Fruit fly (Drosophila melanogaster) whole organism, embryonic: ENCODE measurements around the gene Tsp5D.

Experiments used
- CG10147 ChIP-seq: fragments of 200-800 bp; sonication (Bioruptor generic); optimal IDR thresholded peaks from 2 replicates; lab custom pipeline; 2019; ENCODE audit warnings: missing biosample characterization, mild to moderate bottlenecking, missing genetic modification characterization, moderate library complexity
- CG10565 ChIP-seq: fragments of 200-800 bp; sonication (Bioruptor generic); optimal IDR thresholded peaks from 3 replicates; lab custom pipeline; 2016; ENCODE audit warnings: missing biosample characterization, mild to moderate bottlenecking, missing genetic modification characterization
- CG12104 ChIP-seq: fragments of 200-800 bp; sonication (Bioruptor generic); optimal IDR thresholded peaks from 3 replicates; lab custom pipeline; 2016; ENCODE audit warnings: missing biosample characterization, missing genetic modification characterization
- CG12155 ChIP-seq: fragments of 200-800 bp; sonication (Bioruptor generic); optimal IDR thresholded peaks from 3 replicates; lab custom pipeline; 2016; ENCODE audit warnings: missing biosample characterization, missing genetic modification characterization
- CG12391 ChIP-seq: fragments of 200-800 bp; sonication (Bioruptor generic); optimal IDR thresholded peaks from 3 replicates; lab custom pipeline; 2018; ENCODE audit warnings: missing biosample characterization, mild to moderate bottlenecking, missing genetic modification characterization, moderate library complexity
- CG14441 ChIP-seq: fragments of 200-800 bp; sonication (Bioruptor generic); IDR thresholded peaks from 2 replicates; pipeline ENCODE4 v1.3.6; 2022; ENCODE audit warnings: missing biosample characterization, missing genetic modification characterization
- CG14860 ChIP-seq: fragments of 200-800 bp; sonication (Bioruptor generic); IDR thresholded peaks from 3 replicates; pipeline ENCODE4 v1.3.6; 2022; ENCODE audit warnings: missing biosample characterization, missing genetic modification characterization; ENCODE audit not compliant: partially characterized antibody
- CG15514 ChIP-seq: fragments of 200-800 bp; sonication (Bioruptor generic); optimal IDR thresholded peaks from 3 replicates; lab custom pipeline; 2017; ENCODE audit warnings: missing biosample characterization, missing genetic modification characterization, mild to moderate bottlenecking, moderate library complexity, missing genetic modification reagents
- CG18764 ChIP-seq: fragments of 200-800 bp; sonication (Bioruptor generic); optimal IDR thresholded peaks from 3 replicates; lab custom pipeline; 2016; ENCODE audit warnings: missing biosample characterization, missing genetic modification characterization
- CG2712 ChIP-seq: fragments of 200-800 bp; optimal IDR thresholded peaks from 3 replicates; lab custom pipeline; 2019; ENCODE audit warnings: missing biosample characterization, mild to moderate bottlenecking, missing genetic modification characterization, moderate library complexity
- CG3065 ChIP-seq: fragments of 200-800 bp; sonication (Bioruptor generic); optimal IDR thresholded peaks from 2 replicates; lab custom pipeline; 2016; ENCODE audit warnings: missing biosample characterization, missing genetic modification characterization
- CG3163 ChIP-seq: fragments of 200-800 bp; sonication (Bioruptor generic); optimal IDR thresholded peaks from 3 replicates; lab custom pipeline; 2016; ENCODE audit warnings: missing biosample characterization, missing genetic modification characterization
- CG34224 ChIP-seq: fragments of 200-800 bp; sonication (Bioruptor generic); IDR thresholded peaks from 3 replicates; pipeline ENCODE4 v1.3.6; 2022; ENCODE audit warnings: missing biosample characterization, missing genetic modification characterization; ENCODE audit not compliant: partially characterized antibody
- CG34422 ChIP-seq: fragments of 200-800 bp; sonication (Bioruptor generic); IDR thresholded peaks from 3 replicates; pipeline ENCODE4 v1.3.6; 2022; ENCODE audit warnings: missing biosample characterization, missing genetic modification characterization
- CG3726 ChIP-seq: fragments of 200-800 bp; sonication (Bioruptor generic); IDR thresholded peaks from 3 replicates; pipeline ENCODE4, ENCODE4 v1.3.6; 2022; ENCODE audit warnings: missing biosample characterization, missing genetic modification characterization
- CG43689 ChIP-seq: fragments of 200-800 bp; sonication (Bioruptor generic); IDR thresholded peaks from 2 replicates; pipeline ENCODE4 v1.3.6; 2022; ENCODE audit warnings: missing biosample characterization, missing genetic modification characterization
- CG6254 ChIP-seq: fragments of 200-800 bp; sonication (Bioruptor generic); optimal IDR thresholded peaks from 3 replicates; lab custom pipeline; 2017; ENCODE audit warnings: mild to moderate bottlenecking, missing biosample characterization, missing genetic modification reagents, missing genetic modification characterization
- CG6791 ChIP-seq: fragments of 200-800 bp; sonication (Bioruptor generic); IDR thresholded peaks from 3 replicates; pipeline ENCODE4 v1.3.6; 2022; ENCODE audit warnings: missing biosample characterization, missing genetic modification characterization; ENCODE audit not compliant: partially characterized antibody
- CG7963 ChIP-seq: fragments of 200-800 bp; sonication (Bioruptor generic); IDR thresholded peaks from 3 replicates; pipeline ENCODE4 v1.3.6; 2022; ENCODE audit warnings: missing biosample characterization, missing genetic modification characterization; ENCODE audit not compliant: partially characterized antibody
- CG9437 ChIP-seq: fragments of 200-800 bp; sonication (Bioruptor generic); optimal IDR thresholded peaks from 2 replicates; lab custom pipeline; 2018; ENCODE audit warnings: missing biosample characterization, mild to moderate bottlenecking, missing genetic modification characterization
- CG9609 ChIP-seq: fragments of 200-800 bp; sonication (Bioruptor generic); optimal IDR thresholded peaks from 3 replicates; lab custom pipeline; 2016; ENCODE audit warnings: missing biosample characterization, missing genetic modification characterization
- CG9797 ChIP-seq: fragments of 200-800 bp; sonication (Bioruptor generic); optimal IDR thresholded peaks from 3 replicates; lab custom pipeline; 2018; ENCODE audit warnings: missing biosample characterization, mild to moderate bottlenecking, missing genetic modification characterization
- CG9817 ChIP-seq: fragments of 200-800 bp; sonication (Bioruptor generic); optimal IDR thresholded peaks from 2 replicates; lab custom pipeline; 2018; ENCODE audit warnings: missing biosample characterization, mild to moderate bottlenecking, missing genetic modification characterization, moderate library complexity
- Camta ChIP-seq: fragments of 200-800 bp; sonication (Bioruptor generic); optimal IDR thresholded peaks from 2 replicates; lab custom pipeline; 2016; ENCODE audit warnings: missing biosample characterization, missing genetic modification characterization
- D19B ChIP-seq: fragments of 200-800 bp; sonication (Bioruptor generic); optimal IDR thresholded peaks from 2 replicates; lab custom pipeline; 2017; ENCODE audit warnings: missing biosample characterization, mild to moderate bottlenecking, missing genetic modification characterization
- Doc2 ChIP-seq: fragments of 200-800 bp; sonication (Bioruptor generic); IDR thresholded peaks from 2 replicates; pipeline ENCODE4 v1.3.6; 2022; ENCODE audit warnings: missing biosample characterization, missing genetic modification characterization
- Fer2 ChIP-seq: fragments of 200-800 bp; sonication (Bioruptor generic); optimal IDR thresholded peaks from 2 replicates; lab custom pipeline; 2018; ENCODE audit warnings: missing biosample characterization, mild to moderate bottlenecking, missing genetic modification characterization, moderate library complexity
- HLHmδ ChIP-seq: fragments of 200-800 bp; sonication (Bioruptor generic); optimal IDR thresholded peaks from 2 replicates; lab custom pipeline; 2018; ENCODE audit warnings: missing biosample characterization, mild to moderate bottlenecking, missing genetic modification characterization, moderate library complexity
- Hmx ChIP-seq: fragments of 200-800 bp; sonication (Bioruptor generic); optimal IDR thresholded peaks from 2 replicates; lab custom pipeline; 2016; ENCODE audit warnings: missing biosample characterization, missing genetic modification characterization
- Hr39 ChIP-seq: fragments of >200 bp; optimal IDR thresholded peaks from 2 replicates; lab custom pipeline; 2017
- Hsf ChIP-seq: fragments of 200-800 bp; sonication (Bioruptor generic); optimal IDR thresholded peaks from 3 replicates; lab custom pipeline; 2016; ENCODE audit warnings: missing biosample characterization, missing genetic modification characterization
- Myb ChIP-seq: fragments of 200-800 bp; sonication (Bioruptor generic); optimal IDR thresholded peaks from 2 replicates; lab custom pipeline; 2016; ENCODE audit warnings: missing biosample characterization, missing genetic modification characterization
- Oaz ChIP-seq: fragments of 200-800 bp; sonication (Bioruptor generic); IDR thresholded peaks from 2 replicates; pipeline ENCODE4 v1.3.6; 2022; ENCODE audit warnings: missing biosample characterization, missing genetic modification characterization
- TFAM ChIP-seq: fragments of 200-800 bp; sonication (Bioruptor generic); optimal IDR thresholded peaks from 2 replicates; lab custom pipeline; 2017; ENCODE audit warnings: missing biosample characterization, missing genetic modification characterization, inconsistent platforms
- Vsx1 ChIP-seq: fragments of 200-800 bp; sonication (Bioruptor generic); optimal IDR thresholded peaks from 2 replicates; lab custom pipeline; 2017; ENCODE audit warnings: missing biosample characterization, mild to moderate bottlenecking, missing genetic modification characterization, missing genetic modification reagents
- ab ChIP-seq: fragments of 200-800 bp; sonication (Bioruptor generic); optimal IDR thresholded peaks from 2 replicates; lab custom pipeline; 2016; ENCODE audit warnings: missing biosample characterization, missing genetic modification characterization
- amos ChIP-seq: fragments of 200-800 bp; sonication (Bioruptor generic); IDR thresholded peaks from 2 replicates; pipeline ENCODE4 v1.3.6; 2022; ENCODE audit warnings: missing biosample characterization, missing genetic modification characterization; ENCODE audit not compliant: partially characterized antibody
- caup ChIP-seq: fragments of 200-800 bp; sonication (Bioruptor generic); optimal IDR thresholded peaks from 3 replicates; lab custom pipeline; 2017; ENCODE audit warnings: missing biosample characterization, mild to moderate bottlenecking, missing genetic modification characterization, moderate library complexity; ENCODE audit not compliant: severe bottlenecking
- chn ChIP-seq: fragments of 200-800 bp; sonication (Bioruptor generic); optimal IDR thresholded peaks from 2 replicates; lab custom pipeline; 2016; ENCODE audit warnings: missing biosample characterization, missing genetic modification characterization
- dmrt11E ChIP-seq: fragments of 200-800 bp; sonication (Bioruptor generic); optimal IDR thresholded peaks from 3 replicates; lab custom pipeline; 2018; ENCODE audit warnings: missing biosample characterization, mild to moderate bottlenecking, missing genetic modification characterization, moderate library complexity
- eve ChIP-seq, 2 experiments: fragments of >200 bp; optimal IDR thresholded peaks; 2 replicates each; lab custom pipeline; 2017; ENCODE audit warnings: missing biosample characterization in 2 of 2, missing genetic modification characterization in 2 of 2
- gfzf ChIP-seq: fragments of 200-800 bp; sonication (Bioruptor generic); optimal IDR thresholded peaks from 2 replicates; lab custom pipeline; 2016; ENCODE audit warnings: missing biosample characterization, mild to moderate bottlenecking, missing genetic modification characterization, moderate library complexity
- maf-S ChIP-seq: fragments of 200-800 bp; sonication (Bioruptor generic); optimal IDR thresholded peaks from 2 replicates; lab custom pipeline; 2016; ENCODE audit warnings: missing biosample characterization, missing genetic modification characterization
- p53 ChIP-seq: fragments of 200-800 bp; sonication (Bioruptor generic); optimal IDR thresholded peaks from 2 replicates; lab custom pipeline; 2016; ENCODE audit warnings: missing biosample characterization, missing genetic modification characterization
- pros ChIP-seq: fragments of 200-800 bp; sonication (Bioruptor generic); optimal IDR thresholded peaks from 3 replicates; lab custom pipeline; 2019; ENCODE audit warnings: missing biosample characterization, mild to moderate bottlenecking, missing genetic modification characterization, moderate library complexity
- pum ChIP-seq: fragments of 200-800 bp; sonication (Bioruptor generic); optimal IDR thresholded peaks from 2 replicates; lab custom pipeline; 2016; ENCODE audit warnings: missing biosample characterization, missing genetic modification characterization
- salm ChIP-seq: fragments of 200-800 bp; sonication (Bioruptor generic); optimal IDR thresholded peaks from 2 replicates; lab custom pipeline; 2018; ENCODE audit warnings: missing biosample characterization, mild to moderate bottlenecking, missing genetic modification characterization
- sr ChIP-seq: fragments of 200-800 bp; sonication (Bioruptor generic); IDR thresholded peaks from 3 replicates; pipeline ENCODE4 v1.3.6; 2022; ENCODE audit warnings: missing biosample characterization, missing genetic modification characterization
- zen ChIP-seq: fragments of 200-800 bp; sonication (Bioruptor generic); optimal IDR thresholded peaks from 3 replicates; lab custom pipeline; 2018; ENCODE audit warnings: missing biosample characterization, mild to moderate bottlenecking, missing genetic modification characterization, moderate library complexity
- zen2 ChIP-seq: fragments of 200-800 bp; sonication (Bioruptor generic); IDR thresholded peaks from 3 replicates; pipeline ENCODE4 v1.3.6; 2022; ENCODE audit warnings: missing biosample characterization, missing genetic modification characterization; ENCODE audit not compliant: partially characterized antibody

Gene Tsp5D

dm6 chrX:6097578-6097977 lies 22.9 kb upstream of the Tsp5D start (continued):
- TF ChIP-seq CG34422 (peak; percentile 92), CG6254 (GFP tag; lab: Kevin White, UChicago) (peak; percentile 74), CG9797 (no peak), pros (GFP tag; lab: Kevin White, UChicago) (no peak), eve (GFP tag; optimal IDR thresholded peaks at IDR 0.05; lab: Kevin White, UChicago) (no peak), CG14441 (GFP tag; lab: Robert Waterston, UW) (peak; percentile 94), Camta (peak; percentile 70), dmrt11E (tag; lab: Kevin White, UChicago) (peak; percentile 49), CG12155 (GFP tag; lab: Kevin White, UChicago) (peak; percentile 65), zen2 (GFP tag; lab: Robert Waterston, UW) (no peak), Vsx1 (GFP tag; lab: Kevin White, UChicago) (peak; percentile 37), CG10565 (GFP tag; lab: Kevin White, UChicago) (peak; percentile 23), CG9437 (peak; percentile 51), CG15514 (peak; percentile 67), CG3726 (GFP tag; lab: Robert Waterston, UW) (peak; percentile 60; the same call in 1 of the 3 replicates), CG9609 (GFP tag; lab: Kevin White, UChicago) (peak; percentile 79), salm (tag; lab: Kevin White, UChicago) (peak; percentile 30), TFAM (GFP tag; lab: Kevin White, UChicago) (peak; percentile 13), CG12391 (tag; lab: Kevin White, UChicago) (peak; percentile 71), D19B (peak; percentile 51), Hr39 (lab: Kevin White, UChicago) (no peak), CG12104 (GFP tag; lab: Kevin White, UChicago) (peak; percentile 54), CG14860 (GFP tag; lab: Robert Waterston, UW) (0 out of 3 replicates have a peak, but pooled peaks have one; percentile 28), CG6791 (no peak), p53 (GFP tag; lab: Kevin White, UChicago) (peak; percentile 24), chn (peak; percentile 67), Doc2 (GFP tag; lab: Robert Waterston, UW) (peak; percentile 72), Hmx (peak; percentile 17), pum (GFP tag; lab: Kevin White, UChicago) (peak; percentile 80), Hsf (peak; percentile 78), CG34224 (GFP tag; lab: Robert Waterston, UW) (no peak), CG43689 (GFP tag; lab: Robert Waterston, UW) (peak; percentile 56; the same call in 1 of the 2 replicates), gfzf (GFP tag; lab: Kevin White, UChicago) (no peak), Oaz (peak; percentile 79), CG10147 (GFP tag; lab: Kevin White, UChicago) (peak; percentile 21), amos (GFP tag; lab: Robert Waterston, UW) (no peak), Fer2 (tag; lab: Kevin White, UChicago) (no peak), HLHmδ (GFP tag; lab: Kevin White, UChicago) (no peak), caup (peak; percentile 77), CG7963 (GFP tag; lab: Robert Waterston, UW) (no peak), CG18764 (GFP tag; lab: Kevin White, UChicago) (peak; percentile 72), zen (tag; lab: Kevin White, UChicago) (peak; percentile 62), ab (GFP tag; lab: Kevin White, UChicago) (peak; percentile 43), CG9817 (tag; lab: Kevin White, UChicago) (peak; percentile 51), CG3065 (peak; percentile 34), CG2712 (tag; lab: Kevin White, UChicago) (peak; percentile 82), sr (GFP tag; lab: Robert Waterston, UW) (peak; percentile 76; the same call in 2 of the 3 replicates), Myb (GFP tag; lab: Kevin White, UChicago) (peak; percentile 64), maf-S (GFP tag; lab: Kevin White, UChicago) (peak; percentile 51), CG3163 (GFP tag; lab: Kevin White, UChicago) (peak; percentile 30)
